Fruit fly (Drosophila melanogaster): Measurements from ENCODE around the gene Eig71Eb.

Eig71Eb gene

dm6 chr3L:15672800-15673199 lies 23.1 kb downstream of the Eig71Eb start (continued):
- no peak for TF ChIP-seq Antp (GFP tag; optimal IDR thresholded peaks at IDR 0.05)
- TF ChIP-seq Hr39 (optimal IDR thresholded peaks at IDR 0.05) = no peak
- TF ChIP-seq CG15601 (tag; optimal IDR thresholded peaks at IDR 0.05) = peak; percentile 35
- TF ChIP-seq mam (GFP tag; optimal IDR thresholded peaks at IDR 0.05) = no peak
- TF ChIP-seq CG1529 (GFP tag; optimal IDR thresholded peaks at IDR 0.05) = peak; percentile 13
- TF ChIP-seq CG3995 (GFP tag; optimal IDR thresholded peaks at IDR 0.05) = no peak
- no peak for TF ChIP-seq CG8478 (optimal IDR thresholded peaks at IDR 0.05)

dm6 chr3L:15675111-15675510 lies 25.4 kb downstream of the Eig71Eb start:
- TF ChIP-seq CG11696 (GFP tag; IDR thresholded peaks at IDR 0.05) (peak; percentile 38), org-1 (GFP tag; optimal IDR thresholded peaks at IDR 0.05) (peak; percentile 71), ranshi (GFP tag; IDR thresholded peaks at IDR 0.05) (peak; percentile 12; the same call in 1 of the 2 replicates), CG8089 (GFP tag; optimal IDR thresholded peaks at IDR 0.05) (peak; percentile 68), insv (GFP tag; optimal IDR thresholded peaks at IDR 0.05) (no peak), CG31224 (GFP tag; IDR thresholded peaks at IDR 0.05) (no peak), CG16813 (GFP tag; IDR thresholded peaks at IDR 0.05; ENCODE audit: partially characterized antibody) (no peak), trh (GFP tag; optimal IDR thresholded peaks at IDR 0.05) (no peak), bab2 (GFP tag; optimal IDR thresholded peaks at IDR 0.05) (peak; percentile 68), CG8944 (GFP tag; optimal IDR thresholded peaks at IDR 0.05) (peak; percentile 42), vvl (GFP tag; IDR thresholded peaks at IDR 0.05) (peak; percentile 84), Atf-2 (GFP tag; optimal IDR thresholded peaks at IDR 0.05) (peak; percentile 54), CG9609 (GFP tag; optimal IDR thresholded peaks at IDR 0.05) (peak; percentile 50), dysf (GFP tag; IDR thresholded peaks at IDR 0.05) (peak; percentile 28; the same call in 1 of the 3 replicates), Rx (GFP tag; IDR thresholded peaks at IDR 0.05) (peak; percentile 40), ems (GFP tag; optimal IDR thresholded peaks at IDR 0.05) (peak; percentile 28), sima (GFP tag; optimal IDR thresholded peaks at IDR 0.05) (no peak), cad (GFP tag; optimal IDR thresholded peaks at IDR 0.05) (no peak), CG11504 (tag; optimal IDR thresholded peaks at IDR 0.05) (peak; percentile 60), CG17829 (tag; optimal IDR thresholded peaks at IDR 0.05) (peak; percentile 90), Kr (GFP tag; optimal IDR thresholded peaks at IDR 0.05) (peak; percentile 11), CG18599 (GFP tag; optimal IDR thresholded peaks at IDR 0.05) (no peak), Lhr (GFP tag; optimal IDR thresholded peaks at IDR 0.05) (peak; percentile 45), YL-1 (GFP tag; optimal IDR thresholded peaks at IDR 0.05) (no peak), CG2120 (GFP tag; optimal IDR thresholded peaks at IDR 0.05) (no peak), tio (GFP tag; optimal IDR thresholded peaks at IDR 0.05) (peak; percentile 48), bcd (GFP tag; optimal IDR thresholded peaks at IDR 0.05) (peak; percentile 55), stwl (tag; optimal IDR thresholded peaks at IDR 0.05) (peak; percentile 44), CG7745 (tag; optimal IDR thresholded peaks at IDR 0.05) (no peak), CG11695 (GFP tag; IDR thresholded peaks at IDR 0.05) (0 out of 3 replicates have a peak, but pooled peaks have one; percentile 44), h (optimal IDR thresholded peaks at IDR 0.05) (no peak), lbe (GFP tag; optimal IDR thresholded peaks at IDR 0.05) (no peak), onecut (GFP tag; IDR thresholded peaks at IDR 0.05) (0 out of 2 replicates have a peak, but pooled peaks have one; percentile 22), CoRest (tag; optimal IDR thresholded peaks at IDR 0.05) (peak; percentile 71), tgo (GFP tag; IDR thresholded peaks at IDR 0.05) (no peak; the same call in 2 of the 3 replicates), CG12744 (GFP tag; optimal IDR thresholded peaks at IDR 0.05) (peak; percentile 3), scrt (GFP tag; optimal IDR thresholded peaks at IDR 0.05) (no peak), CG11085 (GFP tag; IDR thresholded peaks at IDR 0.05) (no peak), Nf-YA (GFP tag; IDR thresholded peaks at IDR 0.05) (no peak), CG2678 (tag; optimal IDR thresholded peaks at IDR 0.05) (peak; percentile 68), Mrtf (GFP tag; IDR thresholded peaks at IDR 0.05) (no peak), GATAe (GFP tag; conservative IDR thresholded peaks at IDR 0.05) (no peak), CG8478 (optimal IDR thresholded peaks at IDR 0.05) (no peak), Meics (GFP tag; optimal IDR thresholded peaks at IDR 0.05) (no peak), CG6791 (GFP tag; IDR thresholded peaks at IDR 0.05; ENCODE audit: partially characterized antibody) (no peak), Gug (GFP tag; IDR thresholded peaks at IDR 0.05) (no peak)

All from whole organism, embryonic.